Worm (Caenorhabditis elegans) whole organism, late embryonic: ENCODE data around the gene unc-132.

ENCODE experiments used
- ceh-48 ChIP-seq: sonication (generic microtip); optimal IDR thresholded peaks from 2 replicates; lab custom pipeline; 2016; ENCODE audit warnings: missing genetic modification characterization, inconsistent platforms, missing compliant biosample characterization
- che-1 ChIP-seq: sonication (generic microtip); optimal IDR thresholded peaks from 2 replicates; lab custom pipeline; 2016; ENCODE audit warnings: mild to moderate bottlenecking, missing genetic modification characterization, missing compliant biosample characterization
- elt-2 ChIP-seq: sonication (generic microtip); optimal IDR thresholded peaks from 2 replicates; lab custom pipeline; 2016; ENCODE audit warnings: missing genetic modification reagents, missing genetic modification characterization, missing compliant biosample characterization
- pqm-1 ChIP-seq: sonication (generic microtip); optimal IDR thresholded peaks from 2 replicates; lab custom pipeline; 2016; ENCODE audit warnings: missing genetic modification characterization, missing compliant biosample characterization
- rnt-1 ChIP-seq: sonication (generic microtip); optimal IDR thresholded peaks from 2 replicates; lab custom pipeline; 2016; ENCODE audit warnings: missing genetic modification characterization, missing compliant biosample characterization
- unc-55 ChIP-seq: sonication (generic microtip); optimal IDR thresholded peaks from 2 replicates; lab custom pipeline; 2017; ENCODE audit warnings: missing biosample characterization, missing genetic modification reagents, missing genetic modification characterization
- unc-86 ChIP-seq: sonication (generic microtip); optimal IDR thresholded peaks from 2 replicates; lab custom pipeline; 2016; ENCODE audit warnings: missing genetic modification characterization, missing compliant biosample characterization

- TF ChIP-seq pqm-1 (tag; lab: Kevin White, UChicago) (no peak), unc-55 (GFP tag; lab: Kevin White, UChicago) (no peak), ceh-48 (tag; lab: Kevin White, UChicago) (no peak), elt-2 (tag; lab: Kevin White, UChicago) (no peak), unc-86 (tag; lab: Kevin White, UChicago) (no peak), che-1 (tag; lab: Kevin White, UChicago) (no peak), rnt-1 (tag; lab: Kevin White, UChicago) (no peak)
Measured at ce11 chrV:3659472-3659871, 27.4 kb upstream of the unc-132 start, which contains the start of gene acr-23.
